Fruit fly (Drosophila melanogaster) whole organism: ENCODE measurements around the gene CG31823.

ENCODE experiments used
- CG8478 ChIP-seq: fragments of >200 bp; optimal IDR thresholded peaks from 2 replicates; lab custom pipeline; 2018; ENCODE audit warnings: inconsistent platforms
- Dll ChIP-seq: fragments of >200 bp; optimal IDR thresholded peaks from 2 replicates; lab custom pipeline; 2017
- EcR ChIP-seq, 2 experiments: fragments of >200 bp; optimal IDR thresholded peaks; 2 replicates each; lab custom pipeline; 2017; ENCODE audit warnings: missing biosample characterization in 2 of 2, missing genetic modification characterization in 2 of 2, missing genetic modification reagents in 2 of 2
- pan ChIP-seq: fragments of >200 bp; optimal IDR thresholded peaks from 2 replicates; lab custom pipeline; 2017
- psq ChIP-seq: fragments of >200 bp; optimal IDR thresholded peaks from 2 replicates; lab custom pipeline; 2017
- usp ChIP-seq: fragments of >200 bp; optimal IDR thresholded peaks from 2 replicates; lab custom pipeline; 2017; ENCODE audit warnings: missing biosample characterization, missing genetic modification characterization, mixed read lengths

The CG31823 gene

DNA sequence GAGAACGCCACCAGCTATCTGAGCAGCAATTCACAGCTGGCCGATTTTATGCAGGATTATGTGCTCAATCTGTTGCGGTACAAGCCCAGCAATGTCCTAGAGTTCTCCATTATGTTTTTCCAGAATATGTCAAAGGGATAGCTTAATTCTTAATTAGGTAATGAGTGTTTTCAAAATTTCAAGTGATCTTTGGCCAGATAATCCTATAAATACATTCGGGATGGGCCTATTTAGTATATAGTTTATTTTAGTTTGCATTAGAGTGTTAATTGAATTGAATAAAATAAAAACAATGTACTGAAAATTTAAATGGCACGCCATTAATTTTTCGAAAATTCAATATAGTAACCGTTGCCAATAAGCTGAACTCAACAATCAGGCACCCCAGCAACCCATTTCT is 46.5 kb downstream of the CG31823 start, which contains the start of gene Tektin-A:
Tektin-A (plus strand) TSS at position 301 of the 400 bp plus-strand sequence.
- TF ChIP-seq usp (GFP tag; lab: Kevin White, UChicago) (no peak), psq (lab: Kevin White, UChicago) (no peak), CG8478 (lab: Kevin White, UChicago) (no peak), pan (no peak), Dll (lab: Kevin White, UChicago) (no peak), EcR (GFP tag; optimal IDR thresholded peaks at IDR 0.05; lab: Kevin White, UChicago) (no peak)

DNA sequence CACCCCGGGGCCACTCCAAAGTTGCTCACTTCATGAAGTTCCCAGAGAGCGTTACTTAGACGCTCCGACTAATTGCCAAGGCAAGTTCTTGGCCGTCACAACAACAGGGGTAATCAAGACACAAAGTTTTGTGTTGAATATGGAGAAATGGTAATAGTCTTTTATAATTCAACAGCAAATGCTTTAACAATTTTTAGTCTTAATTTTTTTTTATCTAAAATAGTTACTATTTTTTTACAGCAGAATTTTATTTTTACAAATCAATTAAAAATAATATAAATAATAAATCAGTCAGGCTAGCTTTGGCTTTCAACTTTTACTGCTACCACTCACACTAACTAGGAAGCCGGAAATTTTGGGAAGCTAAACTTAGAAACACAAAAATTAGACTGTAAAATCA is 48.0 kb downstream of the CG31823 start, which contains the start of gene CG13243:
CG13243 (plus strand) TSS at position 301 of the 400 bp plus-strand sequence.
- TF ChIP-seq EcR (GFP tag; optimal IDR thresholded peaks at IDR 0.05; lab: Kevin White, UChicago) (no peak), Dll (lab: Kevin White, UChicago) (no peak), pan (no peak), usp (GFP tag; lab: Kevin White, UChicago) (no peak), CG8478 (lab: Kevin White, UChicago) (no peak), psq (lab: Kevin White, UChicago) (no peak)
